Worm (Caenorhabditis elegans) whole organism, young adult: ENCODE measurements around the gene sri-67.
A peak's percentile ranks its signal among the peaks of the same experiment; 100 is the strongest.

ENCODE experiments used
- B0035.1 ChIP-seq: sonication (generic microtip); optimal IDR thresholded peaks from 2 replicates; lab custom pipeline; 2016; ENCODE audit warnings: missing genetic modification characterization, mild to moderate bottlenecking, missing compliant biosample characterization, missing genotype, missing genetic modification reagents
- B0336.3 ChIP-seq: fragments of 200-800 bp; sonication (Bioruptor generic); IDR thresholded peaks from 2 replicates; pipeline ENCODE4 v1.3.6; 2022; ENCODE audit warnings: missing genetic modification characterization, missing compliant biosample characterization
- F22D6.2 ChIP-seq: sonication (generic microtip); optimal IDR thresholded peaks from 2 replicates; lab custom pipeline; 2016; ENCODE audit warnings: mild to moderate bottlenecking, missing genetic modification characterization, missing compliant biosample characterization
- F39B2.1 ChIP-seq: fragments of 200-800 bp; sonication (Bioruptor generic); IDR thresholded peaks from 2 replicates; pipeline ENCODE4 v1.3.6; 2022; ENCODE audit warnings: missing genetic modification reagents, missing genetic modification characterization, missing compliant biosample characterization
- F55B11.4 ChIP-seq: sonication (generic microtip); optimal IDR thresholded peaks from 2 replicates; lab custom pipeline; 2016; ENCODE audit warnings: missing compliant biosample characterization, missing genetic modification characterization, borderline replicate concordance; ENCODE audit not compliant: insufficient read depth
- Y56A3A.18 ChIP-seq: fragments of 200-800 bp; sonication (Bioruptor generic); IDR thresholded peaks from 2 replicates; pipeline ENCODE4 v1.3.6; 2022; ENCODE audit warnings: missing genetic modification reagents, missing genetic modification characterization, missing compliant biosample characterization
- aptf-3 ChIP-seq: fragments of 200-800 bp; sonication (Bioruptor generic); IDR thresholded peaks from 2 replicates; pipeline ENCODE4 v1.3.6; 2022; ENCODE audit warnings: missing genetic modification characterization, missing compliant biosample characterization
- bed-1 ChIP-seq: fragments of 200-800 bp; sonication (Bioruptor generic); IDR thresholded peaks from 2 replicates; pipeline ENCODE4 v1.3.6; 2022; ENCODE audit warnings: missing genetic modification reagents, missing genetic modification characterization, missing compliant biosample characterization
- cebp-1 ChIP-seq, 2 experiments: fragments of 200-800 bp in 1 of 2; sonication (Bioruptor generic) in 1 of 2; sonication (generic microtip) in 1 of 2; IDR thresholded peaks in 1 of 2; optimal IDR thresholded peaks in 1 of 2; 2 replicates each; pipeline versions ENCODE4 v1.3.6 to Lab custom; 2017 to 2022; ENCODE audit warnings: missing compliant biosample characterization in 2 of 2, missing genetic modification characterization in 2 of 2, mild to moderate bottlenecking in 1 of 2, missing genetic modification reagents in 1 of 2, moderate library complexity in 1 of 2
- ceh-58 ChIP-seq: fragments of 200-800 bp; sonication (Bioruptor generic); IDR thresholded peaks from 2 replicates; pipeline ENCODE4 v1.3.6; 2022; ENCODE audit warnings: missing genetic modification characterization, missing compliant biosample characterization
- die-1 ChIP-seq: sonication (generic microtip); optimal IDR thresholded peaks from 2 replicates; lab custom pipeline; 2016; ENCODE audit warnings: missing genotype, mild to moderate bottlenecking, missing genetic modification characterization, missing compliant biosample characterization
- dox-1 ChIP-seq: fragments of 200-800 bp; sonication (Bioruptor generic); IDR thresholded peaks from 2 replicates; pipeline ENCODE4 v1.3.6; 2022; ENCODE audit warnings: missing genetic modification reagents, missing genetic modification characterization, missing compliant biosample characterization
- egl-18 ChIP-seq: fragments of 200-800 bp; sonication (Bioruptor generic); IDR thresholded peaks from 2 replicates; pipeline ENCODE4 v1.3.6; 2022; ENCODE audit warnings: missing genetic modification reagents, missing genetic modification characterization, missing compliant biosample characterization
- egrh-3 ChIP-seq: fragments of 200-800 bp; sonication (Bioruptor generic); IDR thresholded peaks from 2 replicates; pipeline ENCODE4 v1.3.6; 2022; ENCODE audit warnings: missing genetic modification reagents, missing genetic modification characterization, missing compliant biosample characterization
- let-526 ChIP-seq: fragments of 200-800 bp; sonication (Bioruptor generic); IDR thresholded peaks from 2 replicates; pipeline ENCODE4 v1.3.6; 2022; ENCODE audit warnings: missing genetic modification reagents, missing genetic modification characterization, missing compliant biosample characterization
- lin-35 ChIP-seq, 3 experiments: fragments of 150-350 bp in 2 of 3; sonication (generic microtip) in 1 of 3; optimal IDR thresholded peaks; 2 replicates each; lab custom pipeline; 2014 to 2018; ENCODE audit warnings: missing biosample characterization in 3 of 3, missing genetic modification characterization in 3 of 3, missing genetic modification reagents in 3 of 3
- lin-54 ChIP-seq: fragments of 200-800 bp; sonication (Bioruptor generic); optimal IDR thresholded peaks from 2 replicates; lab custom pipeline; 2018; ENCODE audit warnings: mild to moderate bottlenecking, missing genetic modification characterization, missing compliant biosample characterization
- lsl-1 ChIP-seq: fragments of 200-800 bp; sonication (Bioruptor generic); optimal IDR thresholded peaks from 2 replicates; lab custom pipeline; 2018; ENCODE audit warnings: mild to moderate bottlenecking, missing genetic modification characterization, moderate library complexity, missing compliant biosample characterization
- madf-8 ChIP-seq: fragments of 200-800 bp; sonication (Bioruptor generic); conservative IDR thresholded peaks from 2 replicates; pipeline ENCODE4 v1.3.6; 2022; ENCODE audit warnings: missing genetic modification reagents, missing genetic modification characterization, missing compliant biosample characterization
- mel-28 ChIP-seq: sonication (generic microtip); optimal IDR thresholded peaks from 2 replicates; lab custom pipeline; 2016; ENCODE audit warnings: borderline replicate concordance, mild to moderate bottlenecking, missing genetic modification characterization, missing compliant biosample characterization
- nfya-1 ChIP-seq: sonication (generic microtip); optimal IDR thresholded peaks from 2 replicates; lab custom pipeline; 2017; ENCODE audit warnings: antibody characterized with exemption, missing compliant biosample characterization, missing genetic modification characterization, borderline replicate concordance; ENCODE audit not compliant: insufficient read depth
- nfya-2 ChIP-seq: fragments of 200-800 bp; sonication (Bioruptor generic); IDR thresholded peaks from 2 replicates; pipeline ENCODE4 v1.3.6; 2022; ENCODE audit warnings: missing genetic modification reagents, missing genetic modification characterization, missing compliant biosample characterization
- nfyb-1 ChIP-seq: fragments of 200-800 bp; sonication (Bioruptor generic); IDR thresholded peaks from 2 replicates; pipeline ENCODE4 v1.3.6; 2022; ENCODE audit warnings: missing genetic modification reagents, missing genetic modification characterization, missing compliant biosample characterization
- rpc-1 ChIP-seq, 2 experiments: fragments of 150-350 bp in 1 of 2; sonication (generic microtip) in 1 of 2; optimal IDR thresholded peaks; 2 replicates each; lab custom pipeline; 2014 to 2018; ENCODE audit warnings: missing biosample characterization in 1 of 2, missing genetic modification characterization in 1 of 2, missing genetic modification reagents in 1 of 2, missing genotype in 1 of 2
- snpc-1.3 ChIP-seq: sonication (generic microtip); optimal IDR thresholded peaks from 2 replicates; lab custom pipeline; 2017; ENCODE audit warnings: missing genetic modification characterization, mild to moderate bottlenecking, missing compliant biosample characterization, antibody characterized with exemption, moderate library complexity, missing genotype, missing genetic modification reagents; ENCODE audit not compliant: insufficient read depth
- snpc-3.4 ChIP-seq: sonication (generic microtip); optimal IDR thresholded peaks from 2 replicates; lab custom pipeline; 2017; ENCODE audit warnings: missing genetic modification characterization, mild to moderate bottlenecking, missing compliant biosample characterization, antibody characterized with exemption, moderate library complexity, missing genotype, missing genetic modification reagents
- snpc-4 ChIP-seq, 5 experiments: fragments of 150-350 bp in 1 of 5; sonication (generic microtip) in 4 of 5; optimal IDR thresholded peaks; 2 replicates each; lab custom pipeline; 2014 to 2018; ENCODE audit warnings: missing genetic modification characterization in 5 of 5, missing biosample characterization in 3 of 5, antibody characterized with exemption in 2 of 5, mild to moderate bottlenecking in 2 of 5, missing compliant biosample characterization in 2 of 5, missing genotype in 2 of 5, moderate library complexity in 2 of 5, missing genetic modification reagents in 1 of 5
- sptf-2 ChIP-seq: fragments of 200-800 bp; sonication (Bioruptor generic); optimal IDR thresholded peaks from 2 replicates; lab custom pipeline; 2018; ENCODE audit warnings: mild to moderate bottlenecking, missing genetic modification characterization, missing compliant biosample characterization
- tlf-1 ChIP-seq: fragments of 200-800 bp; sonication (Bioruptor generic); optimal IDR thresholded peaks from 2 replicates; lab custom pipeline; 2018; ENCODE audit warnings: mild to moderate bottlenecking, missing genetic modification characterization, missing compliant biosample characterization
- zfh-2 ChIP-seq: fragments of 200-800 bp; sonication (Bioruptor generic); conservative IDR thresholded peaks from 2 replicates; pipeline ENCODE4 v1.3.6; 2022; ENCODE audit warnings: missing genetic modification reagents, missing genetic modification characterization, missing compliant biosample characterization
- ztf-18 ChIP-seq: sonication (generic microtip); optimal IDR thresholded peaks from 2 replicates; lab custom pipeline; 2016; ENCODE audit warnings: missing genotype, mild to moderate bottlenecking, missing genetic modification characterization, missing compliant biosample characterization
- ztf-3 ChIP-seq: fragments of 200-800 bp; sonication (Bioruptor generic); optimal IDR thresholded peaks from 2 replicates; lab custom pipeline; 2018; ENCODE audit warnings: mild to moderate bottlenecking, missing genetic modification characterization, missing compliant biosample characterization

Gene sri-67

DNA sequence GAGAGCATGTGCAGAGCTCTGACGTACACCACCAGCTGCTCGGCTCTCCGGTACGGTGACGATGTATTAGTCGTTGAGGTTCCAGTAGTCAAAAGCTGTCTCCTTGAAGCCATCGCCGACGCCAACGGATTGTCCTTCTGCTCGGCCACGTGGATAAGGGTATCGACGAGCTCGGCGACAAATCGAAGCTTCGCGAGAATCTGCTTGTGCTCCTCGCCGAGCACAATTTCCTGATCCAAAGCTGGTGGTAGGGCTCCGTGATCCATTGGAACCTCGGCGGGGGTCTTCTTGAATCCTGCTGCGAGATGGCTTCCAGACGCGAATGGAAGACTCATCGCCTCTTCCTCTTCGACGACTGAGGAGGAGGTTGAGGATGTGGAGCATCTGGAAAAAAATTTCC lies 9.7 kb downstream of the sri-67 start:
- no peak for TF ChIP-seq nfyb-1
- peak; percentile 29; the same call in 1 of the 2 replicates for TF ChIP-seq egrh-3 (GFP tag; lab: Robert Waterston, UW)
- TF ChIP-seq dox-1: peak; percentile 31; the same call in 1 of the 2 replicates
- TF ChIP-seq zfh-2 (GFP tag; lab: Robert Waterston, UW): peak; percentile 77
- TF ChIP-seq snpc-4 (GFP tag; optimal IDR thresholded peaks at IDR 0.05; lab: Kevin White, UChicago): no peak
- TF ChIP-seq snpc-4 (tag; optimal IDR thresholded peaks at IDR 0.05; lab: Kevin White, UChicago): no peak
- no peak for TF ChIP-seq snpc-3.4

DNA sequence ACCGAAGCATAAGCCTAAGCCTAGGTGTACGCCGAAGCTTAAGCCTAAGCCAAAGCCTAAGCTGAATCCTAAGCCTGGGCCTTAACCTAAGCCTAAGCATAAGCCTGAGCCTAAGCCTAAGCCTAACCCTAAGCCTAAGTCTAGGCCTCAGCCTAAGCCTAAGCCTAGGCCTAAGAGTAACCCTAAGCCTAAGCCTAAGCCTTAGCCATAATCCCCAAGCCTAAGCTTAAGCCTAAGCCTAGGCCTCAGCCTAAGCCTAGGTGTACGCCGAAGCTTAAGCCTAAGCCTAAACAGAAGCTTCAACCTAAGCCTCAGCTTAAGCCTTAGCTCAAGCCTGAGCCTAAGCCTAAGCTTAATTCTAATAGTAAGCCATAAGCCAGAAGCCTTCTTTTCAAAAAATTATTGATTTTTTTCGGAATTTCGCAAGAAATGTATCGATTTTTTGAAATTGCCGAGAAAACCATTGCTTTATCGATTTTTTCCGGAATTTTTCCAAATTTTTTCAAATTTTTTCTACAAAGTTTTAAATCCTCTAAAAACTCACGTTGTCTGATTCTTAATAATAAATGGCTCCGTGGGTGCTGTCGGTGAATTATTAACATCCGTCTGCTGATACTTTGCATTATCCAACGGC lies 10.5 kb downstream of the sri-67 start:
- 0 out of 2 replicates have a peak, but pooled peaks have one; percentile 35 for TF ChIP-seq Y56A3A.18 (GFP tag; lab: Robert Waterston, UW)
- no peak for TF ChIP-seq lin-35 (GFP tag; optimal IDR thresholded peaks at IDR 0.05; lab: Kevin White, UChicago)
- TF ChIP-seq cebp-1 (GFP tag; IDR thresholded peaks at IDR 0.05; lab: Robert Waterston, UW): no peak
- TF ChIP-seq cebp-1 (tag; optimal IDR thresholded peaks at IDR 0.05; lab: Kevin White, UChicago): peak; percentile 28

DNA sequence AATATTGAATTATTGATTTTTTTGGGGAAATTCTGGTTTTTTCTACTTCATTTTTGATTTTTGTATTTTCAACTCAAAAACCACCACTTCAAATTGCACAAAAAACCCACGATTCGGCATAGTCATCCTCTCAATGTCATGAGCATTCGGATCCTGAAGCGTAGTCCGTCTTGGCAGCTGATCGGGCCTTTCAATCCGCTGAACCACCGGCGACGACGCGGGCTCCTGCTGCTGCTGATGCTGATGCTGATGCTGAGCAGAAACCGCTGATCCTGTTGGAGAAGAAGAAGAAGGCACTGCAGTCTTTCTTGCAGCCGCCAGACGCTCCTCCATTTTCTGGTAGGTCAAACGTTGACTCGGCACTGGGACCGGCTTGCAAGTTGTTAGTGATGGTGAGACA lies 11.3 kb downstream of the sri-67 start:
- TF ChIP-seq ztf-18 (tag; lab: Kevin White, UChicago): no peak
- TF ChIP-seq zfh-2 (GFP tag; lab: Robert Waterston, UW): peak; percentile 52; the same call in 1 of the 2 replicates
- TF ChIP-seq egrh-3 (GFP tag; lab: Robert Waterston, UW): peak; percentile 51; the same call in 1 of the 2 replicates

DNA sequence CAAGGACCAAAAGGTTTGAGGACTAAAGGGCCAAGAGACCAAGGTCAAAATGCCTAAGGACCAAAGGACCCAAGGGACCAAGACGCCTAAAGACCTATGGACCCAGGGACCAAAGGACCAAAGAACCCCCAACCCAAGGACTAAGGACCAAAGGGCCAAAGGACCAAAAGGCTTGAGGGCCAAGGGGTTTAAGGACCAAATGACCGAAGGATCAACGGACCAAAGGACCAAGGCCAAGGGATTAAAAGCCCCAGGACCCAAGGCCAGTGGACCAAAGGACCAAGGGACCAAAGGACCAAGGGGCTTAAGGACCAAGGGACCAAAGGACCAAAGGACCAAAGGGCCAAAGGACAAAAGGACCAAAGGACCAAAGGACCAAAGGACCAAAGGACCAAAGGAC lies 12.0 kb downstream of the sri-67 start:
- TF ChIP-seq bed-1 (GFP tag; lab: Robert Waterston, UW) (0 out of 2 replicates have a peak, but pooled peaks have one; percentile 59), B0035.1 (tag; lab: Kevin White, UChicago) (no peak)

DNA sequence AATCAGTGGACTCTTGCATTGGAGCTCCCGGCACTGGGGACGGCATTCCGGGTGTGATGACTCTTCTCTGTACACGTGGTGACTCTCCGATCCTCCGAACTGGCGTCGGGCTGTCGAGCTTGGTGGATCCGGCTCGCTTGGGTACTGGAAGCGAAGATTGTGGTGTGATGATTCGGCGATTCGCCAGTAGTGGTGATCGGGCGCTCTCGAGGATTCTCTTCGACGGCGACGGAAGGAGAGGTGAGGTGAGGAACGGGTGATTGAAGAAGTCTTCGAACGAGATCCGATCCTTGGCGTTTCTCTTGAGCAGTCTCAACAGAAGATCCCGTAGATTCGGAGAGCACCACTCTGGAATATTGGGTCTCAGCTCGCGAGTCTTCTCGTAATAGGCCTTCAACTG lies 12.9 kb downstream of the sri-67 start:
- TF ChIP-seq let-526 (0 out of 2 replicates have a peak, but pooled peaks have one; percentile 28), zfh-2 (GFP tag; lab: Robert Waterston, UW) (peak; percentile 59), aptf-3 (GFP tag; lab: Robert Waterston, UW) (no peak)

DNA sequence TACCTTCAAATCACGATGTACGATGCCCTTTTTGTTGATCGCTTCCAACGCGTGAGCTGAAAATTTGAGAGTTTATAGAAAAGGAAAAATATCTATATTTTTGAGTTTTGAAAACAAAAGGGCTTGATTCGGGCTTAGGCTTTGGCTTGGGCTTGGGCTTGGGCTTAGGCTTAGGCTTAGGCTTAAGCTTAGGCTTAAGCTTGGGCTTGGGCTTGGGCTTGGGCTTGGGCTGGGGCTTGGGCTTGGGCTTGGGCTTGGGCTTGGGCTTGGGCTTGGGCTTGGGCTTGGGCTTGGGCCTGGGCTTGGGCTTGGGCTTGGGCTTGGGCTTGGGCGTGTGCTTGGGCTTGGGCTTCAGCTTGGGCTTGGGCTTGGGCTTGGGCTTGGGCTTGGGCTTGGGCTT lies 14.4 kb downstream of the sri-67 start:
- no peak for TF ChIP-seq ceh-58
- TF ChIP-seq lin-54: no peak
- TF ChIP-seq ztf-3 (GFP tag; lab: Kevin White, UChicago): no peak
- TF ChIP-seq zfh-2 (GFP tag; lab: Robert Waterston, UW): peak; percentile 70
- peak; percentile 33; the same call in 1 of the 2 replicates for TF ChIP-seq egrh-3 (GFP tag; lab: Robert Waterston, UW)
- no peak for TF ChIP-seq egl-18 (GFP tag; lab: Robert Waterston, UW)
- no peak for TF ChIP-seq aptf-3 (GFP tag; lab: Robert Waterston, UW)
- no peak for TF ChIP-seq rpc-1 (optimal IDR thresholded peaks at IDR 0.05; lab: Kevin White, UChicago)
- no peak for TF ChIP-seq rpc-1 (tag; optimal IDR thresholded peaks at IDR 0.05; lab: Kevin White, UChicago)

DNA sequence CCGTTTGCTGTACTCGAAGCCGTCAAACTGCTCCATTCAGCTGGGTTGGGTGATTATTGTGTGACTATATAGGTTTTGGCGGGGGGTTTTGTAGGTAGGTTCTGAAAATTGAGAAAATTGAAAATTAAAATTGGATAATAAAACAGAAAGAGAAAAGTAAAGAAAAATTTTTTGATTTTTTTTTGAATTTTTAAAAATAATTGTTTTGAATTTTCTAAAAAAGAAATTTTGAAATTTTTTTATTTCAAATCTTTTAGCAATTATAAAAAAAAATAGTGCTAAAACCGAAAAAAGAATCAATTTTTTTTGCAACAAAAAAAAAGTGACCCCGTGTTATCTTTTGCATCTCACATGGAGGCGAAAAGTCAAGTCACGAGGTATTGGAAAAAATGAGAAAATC lies 16.6 kb downstream of the sri-67 start, which contains the start of gene unc-51:
Gene unc-51, minus strand, starts transcription at position 101 of the 400 bp plus-strand sequence.
- no peak for TF ChIP-seq F22D6.2
- TF ChIP-seq, all 124 proteins: peak for 0

DNA sequence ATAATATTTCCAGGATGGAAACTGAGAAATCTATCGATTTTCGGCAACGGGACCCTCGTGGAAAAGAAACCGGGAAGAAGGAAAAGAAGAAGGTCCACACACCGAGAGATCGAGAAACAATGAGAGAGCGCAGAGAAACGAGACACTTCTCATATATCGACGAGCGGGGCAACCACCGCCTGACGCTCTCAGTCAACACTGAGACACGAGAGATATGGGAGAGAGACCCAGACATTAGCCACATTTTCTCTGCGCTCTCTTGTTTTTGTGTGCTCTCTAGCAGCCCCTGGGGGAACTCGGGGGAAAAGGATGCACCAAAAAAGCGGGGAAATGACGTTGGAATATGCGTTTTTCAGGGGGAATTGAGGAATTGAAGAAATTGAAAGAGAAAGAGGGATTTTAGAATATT lies 17.9 kb downstream of the sri-67 start:
- TF ChIP-seq tlf-1 (GFP tag; lab: Kevin White, UChicago) (no peak), F22D6.2 (no peak), lsl-1 (GFP tag; lab: Kevin White, UChicago) (no peak), F55B11.4 (no peak), sptf-2 (no peak), die-1 (tag; lab: Kevin White, UChicago) (no peak), snpc-1.3 (tag; lab: Kevin White, UChicago) (no peak), mel-28 (tag; lab: Kevin White, UChicago) (no peak), F39B2.1 (GFP tag; lab: Robert Waterston, UW) (no peak), nfya-2 (GFP tag; lab: Robert Waterston, UW) (no peak), B0336.3 (GFP tag; lab: Robert Waterston, UW) (peak; percentile 51; the same call in 1 of the 2 replicates), madf-8 (GFP tag; lab: Robert Waterston, UW) (no peak), nfya-1 (tag; lab: Kevin White, UChicago) (no peak)
